Worm (Caenorhabditis elegans) whole organism, L3 larva: ENCODE data around the gene T12D8.9.

Experiments
- R02D3.7 ChIP-seq: fragments of 150-350 bp; optimal IDR thresholded peaks from 2 replicates; lab custom pipeline; 2014; ENCODE audit warnings: missing biosample characterization, missing genetic modification characterization
- ZK546.5 ChIP-seq: sonication (generic microtip); optimal IDR thresholded peaks from 2 replicates; lab custom pipeline; 2017; ENCODE audit warnings: missing biosample characterization, missing genetic modification characterization
- ama-1 ChIP-seq: fragments of 150-350 bp; optimal IDR thresholded peaks from 2 replicates; lab custom pipeline; 2018
- ceh-16 ChIP-seq: sonication (generic microtip); optimal IDR thresholded peaks from 2 replicates; lab custom pipeline; 2017; ENCODE audit warnings: missing biosample characterization, missing genetic modification characterization
- ceh-28 ChIP-seq: fragments of 150-350 bp; optimal IDR thresholded peaks from 2 replicates; lab custom pipeline; 2014; ENCODE audit warnings: missing biosample characterization, missing genetic modification reagents, missing genetic modification characterization
- daf-12 ChIP-seq: fragments of 150-350 bp; optimal IDR thresholded peaks from 2 replicates; lab custom pipeline; 2014; ENCODE audit warnings: missing biosample characterization, missing genetic modification reagents, missing genetic modification characterization
- egl-27 ChIP-seq: sonication (generic microtip); optimal IDR thresholded peaks from 4 replicates; lab custom pipeline; 2017; ENCODE audit warnings: missing biosample characterization, missing genetic modification reagents, missing genetic modification characterization
- egl-5 ChIP-seq: fragments of 150-350 bp; optimal IDR thresholded peaks from 2 replicates; lab custom pipeline; 2017; ENCODE audit warnings: missing biosample characterization, missing genetic modification reagents, missing genetic modification characterization, inconsistent platforms
- elt-1 ChIP-seq: fragments of 150-350 bp; optimal IDR thresholded peaks from 2 replicates; lab custom pipeline; 2014; ENCODE audit warnings: missing biosample characterization, missing genetic modification characterization
- elt-2 ChIP-seq: sonication (generic microtip); optimal IDR thresholded peaks from 2 replicates; lab custom pipeline; 2016; ENCODE audit warnings: missing genetic modification reagents, mild to moderate bottlenecking, missing genetic modification characterization, missing compliant biosample characterization
- eor-1 ChIP-seq, 2 experiments: fragments of 150-350 bp; optimal IDR thresholded peaks; 2 replicates each; lab custom pipeline; 2014 to 2018; ENCODE audit warnings: missing biosample characterization in 2 of 2, missing genetic modification characterization in 2 of 2
- fkh-10 ChIP-seq: sonication (generic microtip); optimal IDR thresholded peaks from 2 replicates; lab custom pipeline; 2017; ENCODE audit warnings: missing biosample characterization, missing genetic modification reagents, missing genetic modification characterization
- fkh-2 ChIP-seq: fragments of 150-350 bp; optimal IDR thresholded peaks from 2 replicates; lab custom pipeline; 2014; ENCODE audit warnings: missing biosample characterization, missing genetic modification reagents, missing genetic modification characterization
- hmg-11 ChIP-seq: sonication (generic microtip); optimal IDR thresholded peaks from 2 replicates; lab custom pipeline; 2016; ENCODE audit warnings: missing genetic modification characterization, missing compliant biosample characterization
- jun-1 ChIP-seq: fragments of 150-350 bp; optimal IDR thresholded peaks from 2 replicates; lab custom pipeline; 2014; ENCODE audit warnings: missing biosample characterization, missing genetic modification reagents, missing genetic modification characterization
- lin-15B ChIP-seq: fragments of 150-350 bp; optimal IDR thresholded peaks from 2 replicates; lab custom pipeline; 2014; ENCODE audit warnings: missing biosample characterization, missing genetic modification characterization
- lin-39 ChIP-seq: fragments of 150-350 bp; optimal IDR thresholded peaks from 2 replicates; lab custom pipeline; 2018; ENCODE audit warnings: missing biosample characterization, missing genetic modification reagents, missing genetic modification characterization
- lsy-12 ChIP-seq: sonication (generic microtip); optimal IDR thresholded peaks from 2 replicates; lab custom pipeline; 2016; ENCODE audit warnings: mild to moderate bottlenecking, missing genetic modification characterization, missing compliant biosample characterization
- mdl-1 ChIP-seq: fragments of 150-350 bp; optimal IDR thresholded peaks from 2 replicates; lab custom pipeline; 2014; ENCODE audit warnings: missing biosample characterization, missing genetic modification characterization
- nfya-1 ChIP-seq: sonication (generic microtip); optimal IDR thresholded peaks from 2 replicates; lab custom pipeline; 2017; ENCODE audit warnings: missing genetic modification characterization, mild to moderate bottlenecking, missing compliant biosample characterization, antibody characterized with exemption, moderate library complexity; ENCODE audit not compliant: insufficient read depth
- nhr-11 ChIP-seq: fragments of 150-350 bp; optimal IDR thresholded peaks from 2 replicates; lab custom pipeline; 2014; ENCODE audit warnings: missing biosample characterization, missing genetic modification characterization
- nhr-12 ChIP-seq: fragments of 150-350 bp; optimal IDR thresholded peaks from 2 replicates; lab custom pipeline; 2014; ENCODE audit warnings: missing biosample characterization, missing genetic modification characterization
- nhr-23 ChIP-seq: fragments of 150-350 bp; optimal IDR thresholded peaks from 2 replicates; lab custom pipeline; 2014; ENCODE audit warnings: missing biosample characterization, missing genetic modification reagents, missing genetic modification characterization
- nhr-237 ChIP-seq: fragments of 150-350 bp; optimal IDR thresholded peaks from 2 replicates; lab custom pipeline; 2014; ENCODE audit warnings: missing biosample characterization, missing genetic modification characterization
- nhr-25 ChIP-seq: sonication (generic microtip); optimal IDR thresholded peaks from 2 replicates; lab custom pipeline; 2017; ENCODE audit warnings: missing biosample characterization, missing genetic modification characterization
- nhr-43 ChIP-seq: sonication (generic microtip); optimal IDR thresholded peaks from 2 replicates; lab custom pipeline; 2016; ENCODE audit warnings: mild to moderate bottlenecking, missing genetic modification characterization, missing compliant biosample characterization; ENCODE audit not compliant: poor library complexity, severe bottlenecking
- nhr-67 ChIP-seq: fragments of 150-350 bp; optimal IDR thresholded peaks from 2 replicates; lab custom pipeline; 2014; ENCODE audit warnings: missing biosample characterization, missing genetic modification characterization
- nhr-77 ChIP-seq: fragments of 150-350 bp; optimal IDR thresholded peaks from 2 replicates; lab custom pipeline; 2014; ENCODE audit warnings: missing biosample characterization, missing genetic modification characterization
- pha-4 ChIP-seq: fragments of 150-350 bp; optimal IDR thresholded peaks from 2 replicates; lab custom pipeline; 2014; ENCODE audit warnings: missing biosample characterization, missing genetic modification reagents, missing genetic modification characterization
- pqm-1 ChIP-seq: fragments of 150-350 bp; optimal IDR thresholded peaks from 2 replicates; lab custom pipeline; 2017; ENCODE audit warnings: missing biosample characterization, missing genetic modification characterization, inconsistent platforms
- sea-2 ChIP-seq: fragments of 150-350 bp; sonication (generic microtip); optimal IDR thresholded peaks from 4 replicates; lab custom pipeline; 2014; ENCODE audit warnings: missing biosample characterization, missing genetic modification reagents, missing genetic modification characterization
- snpc-4 ChIP-seq: fragments of 150-350 bp; optimal IDR thresholded peaks from 2 replicates; lab custom pipeline; 2014; ENCODE audit warnings: missing biosample characterization, missing genetic modification characterization
- unc-39 ChIP-seq: sonication (generic microtip); optimal IDR thresholded peaks from 4 replicates; lab custom pipeline; 2017; ENCODE audit warnings: missing biosample characterization, missing genetic modification characterization
- unc-62 ChIP-seq: fragments of 150-350 bp; sonication (generic microtip); optimal IDR thresholded peaks from 4 replicates; lab custom pipeline; 2014; ENCODE audit warnings: missing biosample characterization, missing genetic modification reagents, missing genetic modification characterization
- zag-1 ChIP-seq: fragments of 150-350 bp; optimal IDR thresholded peaks from 2 replicates; lab custom pipeline; 2014; ENCODE audit warnings: missing biosample characterization, missing genetic modification characterization
- ztf-4 ChIP-seq: fragments of 150-350 bp; optimal IDR thresholded peaks from 2 replicates; lab custom pipeline; 2014; ENCODE audit warnings: missing biosample characterization, missing genetic modification characterization

T12D8.9 gene

DNA sequence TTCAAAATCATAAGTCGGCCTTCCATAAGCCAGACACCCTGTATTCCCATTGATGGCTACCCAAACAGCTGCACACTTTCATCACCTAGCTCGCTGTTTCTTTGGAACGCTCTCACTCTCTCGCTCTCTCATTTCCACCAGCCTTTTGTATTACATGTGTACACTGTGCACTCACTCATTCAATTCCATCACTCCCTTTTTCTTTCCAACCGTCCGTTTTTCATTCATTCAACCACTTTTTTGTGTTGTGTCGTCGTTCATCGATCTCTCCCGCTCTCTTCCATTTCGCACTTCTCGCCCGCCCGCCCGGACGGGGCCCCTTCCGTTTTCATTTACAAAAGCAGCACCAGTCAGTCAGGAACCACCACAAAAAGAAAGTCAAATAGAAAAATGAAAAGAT lies 41.1 kb downstream of the T12D8.9 start:
- TF ChIP-seq jun-1 (no peak), hmg-11 (tag; lab: Kevin White, UChicago) (peak; percentile 16), elt-2 (tag; lab: Kevin White, UChicago) (peak; percentile 37), pha-4 (tag; lab: Kevin White, UChicago) (peak; percentile 80), unc-39 (no peak), lsy-12 (tag; lab: Kevin White, UChicago) (no peak)
- TF ChIP-seq, all 47 proteins: peak for 3

DNA sequence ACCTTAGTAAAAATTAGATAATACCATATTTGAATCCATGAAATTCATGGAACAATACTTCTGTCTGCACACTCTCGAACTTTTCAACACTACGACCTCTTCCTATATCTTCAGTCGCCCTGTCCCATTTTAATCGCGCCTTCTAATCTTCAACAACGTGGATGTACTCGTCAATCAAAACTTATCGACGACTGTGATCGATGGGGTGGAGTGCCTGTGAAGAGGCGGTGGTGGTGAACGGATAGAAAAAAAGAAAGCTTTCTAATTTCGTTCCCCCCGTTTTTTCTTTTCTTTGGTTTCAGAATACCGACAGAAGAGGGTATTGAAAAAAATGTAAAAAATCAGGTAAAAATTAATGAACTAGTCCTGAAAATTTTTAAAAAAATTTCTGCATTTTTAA lies 42.1 kb downstream of the T12D8.9 start:
- TF ChIP-seq nhr-23 (peak; percentile 45), R02D3.7 (no peak), elt-1 (tag; lab: Kevin White, UChicago) (peak; percentile 69), nfya-1 (tag; lab: Kevin White, UChicago) (no peak), zag-1 (tag; lab: Kevin White, UChicago) (no peak), nhr-25 (tag; lab: Kevin White, UChicago) (peak; percentile 40)

DNA sequence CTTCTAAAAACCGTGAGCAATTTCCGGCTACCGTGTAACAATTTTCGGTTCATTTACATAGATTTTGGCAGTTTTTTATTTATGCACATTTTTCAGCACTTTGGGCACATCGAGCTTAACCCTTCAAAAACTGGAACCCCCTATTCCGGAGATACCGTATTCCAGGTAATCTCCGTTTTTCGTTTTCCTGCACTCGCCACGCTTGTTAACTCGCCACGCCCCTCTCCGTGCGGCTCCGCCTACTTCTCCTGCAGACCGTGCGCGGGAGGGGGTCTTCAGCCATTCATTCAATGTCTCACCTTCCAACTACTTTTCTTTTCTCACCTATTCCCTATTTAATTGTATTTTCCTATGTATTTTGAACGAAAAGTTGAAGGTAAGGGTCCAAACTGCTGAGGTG lies 43.2 kb downstream of the T12D8.9 start:
- TF ChIP-seq lin-15B (tag; lab: Kevin White, UChicago): no peak
- no peak for TF ChIP-seq ZK546.5 (tag; lab: Kevin White, UChicago)
- no peak for TF ChIP-seq nhr-67 (tag; lab: Kevin White, UChicago)
- no peak for TF ChIP-seq ztf-4
- TF ChIP-seq fkh-2 (tag; lab: Kevin White, UChicago): no peak
- TF ChIP-seq hmg-11 (tag; lab: Kevin White, UChicago): no peak
- no peak for TF ChIP-seq nhr-77 (tag; lab: Kevin White, UChicago)
- TF ChIP-seq fkh-10: no peak
- TF ChIP-seq ama-1 (lab: Kevin White, UChicago): no peak
- TF ChIP-seq nhr-25 (tag; lab: Kevin White, UChicago): no peak
- TF ChIP-seq snpc-4 (tag; lab: Kevin White, UChicago): no peak
- no peak for TF ChIP-seq egl-27 (tag; lab: Kevin White, UChicago)
- no peak for TF ChIP-seq R02D3.7
- no peak for TF ChIP-seq nfya-1 (tag; lab: Kevin White, UChicago)
- TF ChIP-seq unc-39: no peak
- no peak for TF ChIP-seq jun-1
- TF ChIP-seq daf-12: no peak
- TF ChIP-seq nhr-43: no peak
- TF ChIP-seq, all 47 proteins: peak for 0

DNA sequence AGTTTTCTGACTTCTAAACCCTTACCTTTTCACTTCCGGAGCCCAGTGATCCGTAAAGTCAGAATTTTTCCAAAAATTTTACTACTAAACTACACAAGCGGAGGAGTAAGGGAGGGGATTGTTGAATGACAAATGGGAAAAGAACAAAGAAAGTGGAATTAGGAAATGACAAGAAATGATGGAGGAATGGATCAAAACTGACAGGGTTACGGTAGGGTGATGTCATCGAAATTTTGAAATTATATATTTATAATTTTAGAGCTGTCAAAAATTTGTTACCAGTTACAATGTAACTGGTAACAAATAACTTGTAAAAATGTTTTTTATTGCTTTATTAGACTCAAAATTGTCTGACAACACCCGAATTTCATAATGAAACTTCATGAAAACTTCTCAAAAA lies 49.5 kb downstream of the T12D8.9 start:
- TF ChIP-seq unc-62 (GFP tag; lab: Kevin White, UChicago) (peak; percentile 6), eor-1 (tag; optimal IDR thresholded peaks at IDR 0.05; lab: Kevin White, UChicago) (no peak)

DNA sequence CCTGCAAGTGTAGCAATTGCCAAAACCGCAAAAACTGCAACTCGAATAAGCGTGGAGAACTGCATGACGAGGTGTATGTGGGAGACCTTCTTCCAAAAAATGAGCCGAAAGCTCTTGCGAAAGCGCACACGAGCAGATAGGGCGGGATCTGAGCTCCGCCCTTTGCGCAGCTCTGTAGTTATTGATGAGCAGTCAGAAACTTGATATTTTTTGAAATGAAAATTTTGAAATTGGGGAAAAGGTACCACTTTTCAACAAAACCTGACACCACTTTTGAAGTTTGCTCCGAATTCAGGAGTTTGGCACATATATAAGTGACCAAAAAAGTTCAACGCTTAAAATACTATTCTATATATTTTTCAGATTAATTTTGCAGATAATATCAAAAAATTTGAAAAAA lies 50.8 kb downstream of the T12D8.9 start, which contains the start of gene flp-15:
TSS of gene flp-15 (minus strand) at position 101 of the 400 bp plus-strand sequence.
- TF ChIP-seq fkh-2 (tag; lab: Kevin White, UChicago) (no peak), mdl-1 (no peak), pqm-1 (no peak), egl-5 (no peak), nfya-1 (tag; lab: Kevin White, UChicago) (no peak), lin-39 (tag; lab: Kevin White, UChicago) (no peak), egl-27 (tag; lab: Kevin White, UChicago) (no peak)

DNA sequence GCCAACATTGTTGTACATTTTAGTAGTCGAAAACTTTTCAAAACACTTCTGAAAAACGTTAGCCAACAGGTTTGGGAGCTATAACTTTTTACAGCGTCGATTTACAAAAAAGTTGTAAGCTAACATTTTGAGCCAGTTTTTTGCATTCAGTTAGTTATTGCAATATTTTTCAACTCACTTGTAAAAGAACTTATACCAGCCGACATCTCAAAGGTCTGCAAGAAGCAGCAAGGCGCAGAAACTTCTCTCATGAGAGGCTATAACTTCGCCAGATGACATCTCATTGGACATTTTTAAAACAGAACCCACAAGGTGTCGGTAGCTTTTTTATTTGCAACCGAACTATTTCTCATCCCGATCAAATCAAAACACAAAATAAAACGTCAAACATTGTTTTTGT lies 52.6 kb downstream of the T12D8.9 start:
- TF ChIP-seq snpc-4 (tag; lab: Kevin White, UChicago) (no peak), nhr-237 (tag; lab: Kevin White, UChicago) (no peak), lin-15B (tag; lab: Kevin White, UChicago) (no peak), elt-2 (tag; lab: Kevin White, UChicago) (no peak), fkh-2 (tag; lab: Kevin White, UChicago) (no peak), ceh-16 (tag; lab: Kevin White, UChicago) (no peak), nfya-1 (tag; lab: Kevin White, UChicago) (no peak), ztf-4 (no peak), ceh-28 (tag; lab: Kevin White, UChicago) (no peak), mdl-1 (no peak), nhr-11 (no peak), nhr-23 (no peak), ama-1 (lab: Kevin White, UChicago) (no peak), egl-5 (no peak), sea-2 (GFP tag; lab: Kevin White, UChicago) (no peak), nhr-12 (tag; lab: Kevin White, UChicago) (no peak)
